Worm (Caenorhabditis elegans) whole organism, young adult: ENCODE measurements around the gene sru-42.

Experiments
- C06A6.2 ChIP-seq: fragments of 200-800 bp; sonication (Bioruptor generic); conservative IDR thresholded peaks from 2 replicates; pipeline ENCODE4 v1.3.6; 2022; ENCODE audit warnings: missing genetic modification characterization, missing compliant biosample characterization
- Y95B8A.8 ChIP-seq: fragments of 200-800 bp; sonication (Bioruptor generic); IDR thresholded peaks from 2 replicates; pipeline ENCODE4 v1.3.6; 2022; ENCODE audit warnings: missing genetic modification reagents, missing genetic modification characterization, missing compliant biosample characterization
- akir-1 ChIP-seq: fragments of 200-800 bp; sonication (Bioruptor generic); optimal IDR thresholded peaks from 2 replicates; lab custom pipeline; 2018; ENCODE audit warnings: mild to moderate bottlenecking, missing genetic modification characterization, moderate library complexity, missing compliant biosample characterization
- ceh-79 ChIP-seq: sonication (generic microtip); optimal IDR thresholded peaks from 2 replicates; lab custom pipeline; 2017; ENCODE audit warnings: mild to moderate bottlenecking, missing genetic modification characterization, missing compliant biosample characterization
- him-1 ChIP-seq: sonication (generic microtip); optimal IDR thresholded peaks from 2 replicates; lab custom pipeline; 2016; ENCODE audit warnings: missing genotype, missing genetic modification reagents, missing genetic modification characterization, missing compliant biosample characterization
- hmg-1.2 ChIP-seq: fragments of 200-800 bp; sonication (Bioruptor generic); IDR thresholded peaks from 2 replicates; pipeline ENCODE4 v1.3.6; 2022; ENCODE audit warnings: missing genetic modification reagents, missing genetic modification characterization, missing compliant biosample characterization
- lsl-1 ChIP-seq: fragments of 200-800 bp; sonication (Bioruptor generic); optimal IDR thresholded peaks from 2 replicates; lab custom pipeline; 2018; ENCODE audit warnings: mild to moderate bottlenecking, missing genetic modification characterization, moderate library complexity, missing compliant biosample characterization
- madf-6 ChIP-seq: fragments of 200-800 bp; sonication (Bioruptor generic); IDR thresholded peaks from 2 replicates; pipeline ENCODE4 v1.3.6; 2022; ENCODE audit warnings: missing genetic modification reagents, missing genetic modification characterization, missing compliant biosample characterization
- mcd-1 ChIP-seq: fragments of 200-800 bp; sonication (Bioruptor generic); IDR thresholded peaks from 2 replicates; pipeline ENCODE4 v1.3.6; 2022; ENCODE audit warnings: missing genetic modification reagents, missing genetic modification characterization, missing compliant biosample characterization
- rec-8 ChIP-seq, 2 experiments: sonication (generic microtip); optimal IDR thresholded peaks; 2 replicates each; lab custom pipeline; 2016; ENCODE audit warnings: mild to moderate bottlenecking in 2 of 2, missing genetic modification characterization in 2 of 2, missing genetic modification reagents in 2 of 2, missing genotype in 2 of 2, missing biosample characterization in 1 of 2, missing compliant biosample characterization in 1 of 2, moderate library complexity in 1 of 2

DNA sequence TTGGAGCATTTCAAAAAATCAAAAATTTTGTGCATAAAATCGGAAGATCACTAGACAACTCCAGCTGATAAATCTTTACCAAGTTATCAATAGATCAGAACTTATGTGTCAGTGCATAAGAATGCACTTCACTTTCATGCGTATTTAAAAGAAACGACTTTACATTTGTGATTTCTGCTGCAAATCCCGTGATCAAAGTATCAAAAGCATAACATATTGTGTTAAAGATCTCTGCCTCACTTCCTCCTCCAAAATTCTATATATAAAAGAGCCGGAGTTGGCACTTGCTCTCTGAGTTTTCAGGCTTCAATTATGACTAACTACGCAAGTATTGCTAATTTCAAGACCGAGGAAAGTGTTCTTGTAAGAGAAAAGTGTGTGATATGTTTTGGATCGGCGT is 43.4 kb downstream of the sru-42 start, which contains the start of gene nhr-198:
- TF ChIP-seq C06A6.2 (GFP tag; lab: Robert Waterston, UW) (no peak), lsl-1 (GFP tag; lab: Kevin White, UChicago) (no peak), Y95B8A.8 (no peak), mcd-1 (GFP tag; lab: Robert Waterston, UW) (no peak), rec-8 (tag; optimal IDR thresholded peaks at IDR 0.05; lab: Kevin White, UChicago) (no peak), akir-1 (no peak), hmg-1.2 (GFP tag; lab: Robert Waterston, UW) (no peak), madf-6 (no peak), him-1 (tag; lab: Kevin White, UChicago) (no peak), ceh-79 (tag; lab: Kevin White, UChicago) (no peak)
